Worm (Caenorhabditis elegans) whole organism, late embryonic: ENCODE results near the gene F08D12.7.

Source experiments
- fkh-10 ChIP-seq: fragments of 150-350 bp; optimal IDR thresholded peaks from 2 replicates; lab custom pipeline; 2014; ENCODE audit warnings: missing biosample characterization, missing genetic modification reagents, missing genetic modification characterization
- nfya-1 ChIP-seq: sonication (generic microtip); optimal IDR thresholded peaks from 2 replicates; lab custom pipeline; 2017; ENCODE audit warnings: missing genetic modification characterization, mild to moderate bottlenecking, missing compliant biosample characterization, antibody characterized with exemption, moderate library complexity
- unc-86 ChIP-seq: sonication (generic microtip); optimal IDR thresholded peaks from 2 replicates; lab custom pipeline; 2016; ENCODE audit warnings: missing genetic modification characterization, missing compliant biosample characterization

ce11 chrII:2804949-2805348 lies 36.0 kb upstream of the F08D12.7 start:
- TF ChIP-seq fkh-10 (GFP tag; lab: Kevin White, UChicago) (no peak), nfya-1 (tag; lab: Kevin White, UChicago) (no peak), unc-86 (tag; lab: Kevin White, UChicago) (no peak)
